Comparison of ENCODE assay signal across 1 fruit fly cellular context in the genomic region with DNA sequence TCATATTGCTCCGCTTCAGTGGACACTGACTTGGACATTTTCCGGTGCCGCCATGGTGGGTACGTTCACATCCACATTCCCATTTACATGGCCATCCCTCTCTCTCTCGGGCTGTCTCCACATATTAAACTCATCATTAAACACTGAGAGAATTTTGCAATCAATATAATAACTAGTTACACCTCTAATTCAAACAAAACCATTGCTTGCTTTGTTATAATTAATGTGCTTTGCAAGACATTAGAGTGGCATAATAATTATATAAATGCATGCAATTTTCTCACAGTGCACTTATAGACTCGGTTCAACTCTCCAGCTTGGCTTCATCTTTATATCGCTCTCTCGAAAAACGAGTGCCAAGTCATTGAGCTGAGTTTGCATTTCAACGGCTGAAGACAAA.
TF ChIP-seq lines count a peak whose summit lies in the region.

No protein-coding gene starts in this region.

TF ChIP-seq in whole organism, embryonic, 481 proteins besides CTCF, POLR2A, EP300 and RAD21 (continued from another document and continues in another):
- no peak for TF ChIP-seq CG2202 (tag; optimal IDR thresholded peaks at IDR 0.05; lab: Kevin White, UChicago)
- TF ChIP-seq Chrac-16 (GFP tag; optimal IDR thresholded peaks at IDR 0.05; lab: Kevin White, UChicago) = peak; percentile 12
- TF ChIP-seq Myb (GFP tag; optimal IDR thresholded peaks at IDR 0.05; lab: Kevin White, UChicago) = no peak
- peak; percentile 3 for TF ChIP-seq en (GFP tag; optimal IDR thresholded peaks at IDR 0.05; lab: Kevin White, UChicago)
- no peak for TF ChIP-seq Dp (GFP tag; optimal IDR thresholded peaks at IDR 0.05; lab: Kevin White, UChicago)
- peak; percentile 67 for TF ChIP-seq CG12391 (tag; optimal IDR thresholded peaks at IDR 0.05; lab: Kevin White, UChicago)
- peak; percentile 77 for TF ChIP-seq sisA (GFP tag; IDR thresholded peaks at IDR 0.05; lab: Robert Waterston, UW)
- TF ChIP-seq amos (GFP tag; IDR thresholded peaks at IDR 0.05; lab: Robert Waterston, UW; ENCODE audit: partially characterized antibody) = no peak
- no peak for TF ChIP-seq Scr (GFP tag; IDR thresholded peaks at IDR 0.05; lab: Robert Waterston, UW; ENCODE audit: partially characterized antibody)
- peak; percentile 20 for TF ChIP-seq disco-r (GFP tag; optimal IDR thresholded peaks at IDR 0.05; lab: Kevin White, UChicago)
- TF ChIP-seq zen (tag; optimal IDR thresholded peaks at IDR 0.05; lab: Kevin White, UChicago) = peak; percentile 46
- no peak for TF ChIP-seq Abd-B (GFP tag; optimal IDR thresholded peaks at IDR 0.05; lab: Kevin White, UChicago)
- TF ChIP-seq Xrp1 (GFP tag; IDR thresholded peaks at IDR 0.05; lab: Robert Waterston, UW) = peak; percentile 80
- no peak for TF ChIP-seq CG4282 (GFP tag; optimal IDR thresholded peaks at IDR 0.05; lab: Kevin White, UChicago)
- no peak for TF ChIP-seq CG10543 (GFP tag; optimal IDR thresholded peaks at IDR 0.05; lab: Kevin White, UChicago)
- no peak for TF ChIP-seq sug (tag; optimal IDR thresholded peaks at IDR 0.05; lab: Kevin White, UChicago)
- TF ChIP-seq mirr (GFP tag; optimal IDR thresholded peaks at IDR 0.05; lab: Kevin White, UChicago) = no peak
- TF ChIP-seq CG17802 (tag; optimal IDR thresholded peaks at IDR 0.05; lab: Kevin White, UChicago) = peak; percentile 29
- TF ChIP-seq Deaf1 (tag; optimal IDR thresholded peaks at IDR 0.05; lab: Kevin White, UChicago) = no peak
- no peak for TF ChIP-seq grn (GFP tag; optimal IDR thresholded peaks at IDR 0.05; lab: Kevin White, UChicago)
- TF ChIP-seq Hmx (GFP tag; optimal IDR thresholded peaks at IDR 0.05; lab: Kevin White, UChicago) = no peak
- TF ChIP-seq CG16863 (GFP tag; optimal IDR thresholded peaks at IDR 0.05; lab: Kevin White, UChicago) = peak; percentile 71
- TF ChIP-seq Sin3A (optimal IDR thresholded peaks at IDR 0.05; lab: Kevin White, UChicago) = no peak
- peak; percentile 54 for TF ChIP-seq CG13624 (GFP tag; optimal IDR thresholded peaks at IDR 0.05; lab: Kevin White, UChicago)
- TF ChIP-seq CG17612 (GFP tag; IDR thresholded peaks at IDR 0.05; lab: Robert Waterston, UW) = no peak
- TF ChIP-seq lilli (GFP tag; optimal IDR thresholded peaks at IDR 0.05; lab: Kevin White, UChicago) = peak; percentile 53
- no peak for TF ChIP-seq mld (GFP tag; IDR thresholded peaks at IDR 0.05; lab: Robert Waterston, UW; ENCODE audit: partially characterized antibody)
- TF ChIP-seq Gug (GFP tag; IDR thresholded peaks at IDR 0.05; lab: Robert Waterston, UW) = peak; percentile 46; the same call in 2 of the 4 replicates
- TF ChIP-seq CG11093 (GFP tag; IDR thresholded peaks at IDR 0.05; lab: Robert Waterston, UW) = no peak; the same call in 2 of the 3 replicates
- peak; percentile 30 for TF ChIP-seq oc (tag; optimal IDR thresholded peaks at IDR 0.05; lab: Kevin White, UChicago)
- peak; percentile 61 for TF ChIP-seq dmrt11E (tag; optimal IDR thresholded peaks at IDR 0.05; lab: Kevin White, UChicago)
- TF ChIP-seq MESR4 (GFP tag; optimal IDR thresholded peaks at IDR 0.05; lab: Kevin White, UChicago) = no peak
- no peak for TF ChIP-seq chinmo (GFP tag; IDR thresholded peaks at IDR 0.05; lab: Robert Waterston, UW; ENCODE audit: partially characterized antibody)
- no peak for TF ChIP-seq CG12769 (tag; optimal IDR thresholded peaks at IDR 0.05; lab: Kevin White, UChicago)
- peak; percentile 38 for TF ChIP-seq caup (GFP tag; optimal IDR thresholded peaks at IDR 0.05; lab: Kevin White, UChicago; ENCODE audit: severe bottlenecking)
- TF ChIP-seq CG17568 (GFP tag; optimal IDR thresholded peaks at IDR 0.05; lab: Kevin White, UChicago) = no peak
- no peak for TF ChIP-seq Dek (tag; optimal IDR thresholded peaks at IDR 0.05; lab: Kevin White, UChicago)
- TF ChIP-seq CG6175 (GFP tag; IDR thresholded peaks at IDR 0.05; lab: Robert Waterston, UW) = peak; percentile 51; the same call in 1 of the 3 replicates
- TF ChIP-seq E2f1 (GFP tag; IDR thresholded peaks at IDR 0.05; lab: Robert Waterston, UW) = peak; percentile 33
- TF ChIP-seq dati (GFP tag; IDR thresholded peaks at IDR 0.05; lab: Robert Waterston, UW) = 0 out of 2 replicates have a peak, but pooled peaks have one; percentile 9
- peak; percentile 44; the same call in 1 of the 2 replicates for TF ChIP-seq sob (GFP tag; IDR thresholded peaks at IDR 0.05; lab: Robert Waterston, UW)
- peak; percentile 7 for TF ChIP-seq zf30C (GFP tag; optimal IDR thresholded peaks at IDR 0.05; lab: Kevin White, UChicago)
- TF ChIP-seq CG15269 (tag; optimal IDR thresholded peaks at IDR 0.05; lab: Kevin White, UChicago) = no peak
- TF ChIP-seq pros (GFP tag; optimal IDR thresholded peaks at IDR 0.05; lab: Kevin White, UChicago) = no peak
- TF ChIP-seq ttk (GFP tag; IDR thresholded peaks at IDR 0.05; lab: Robert Waterston, UW) = peak; percentile 71
- TF ChIP-seq cato (GFP tag; optimal IDR thresholded peaks at IDR 0.05; lab: Kevin White, UChicago; ENCODE audit: borderline replicate concordance) = no peak
- peak; percentile 36 for TF ChIP-seq fu2 (GFP tag; optimal IDR thresholded peaks at IDR 0.05; lab: Kevin White, UChicago)
- peak; percentile 71 for TF ChIP-seq dysf (GFP tag; IDR thresholded peaks at IDR 0.05; lab: Robert Waterston, UW)
- peak; percentile 26 for TF ChIP-seq CG14710 (tag; optimal IDR thresholded peaks at IDR 0.05; lab: Kevin White, UChicago)
- no peak for TF ChIP-seq insv (GFP tag; optimal IDR thresholded peaks at IDR 0.05; lab: Kevin White, UChicago)
- TF ChIP-seq sr (GFP tag; IDR thresholded peaks at IDR 0.05; lab: Robert Waterston, UW) = peak; percentile 27; the same call in 1 of the 3 replicates
- no peak for TF ChIP-seq CG4617 (GFP tag; optimal IDR thresholded peaks at IDR 0.05; lab: Kevin White, UChicago; ENCODE audit: borderline replicate concordance)
- peak; percentile 28 for TF ChIP-seq CG9437 (GFP tag; optimal IDR thresholded peaks at IDR 0.05; lab: Kevin White, UChicago)
- TF ChIP-seq CG11696 (GFP tag; IDR thresholded peaks at IDR 0.05; lab: Robert Waterston, UW) = 0 out of 2 replicates have a peak, but pooled peaks have one; percentile 33
- TF ChIP-seq Max (GFP tag; optimal IDR thresholded peaks at IDR 0.05; lab: Kevin White, UChicago) = peak; percentile 54
- TF ChIP-seq cad (GFP tag; optimal IDR thresholded peaks at IDR 0.05; lab: Kevin White, UChicago) = no peak
- TF ChIP-seq B-H1 (GFP tag; IDR thresholded peaks at IDR 0.05; lab: Robert Waterston, UW) = peak; percentile 58; the same call in 2 of the 3 replicates
- peak; percentile 39 for TF ChIP-seq btn (GFP tag; optimal IDR thresholded peaks at IDR 0.05; lab: Kevin White, UChicago)
- no peak for TF ChIP-seq CG8478 (optimal IDR thresholded peaks at IDR 0.05; lab: Kevin White, UChicago)
- no peak for TF ChIP-seq CG15073 (GFP tag; optimal IDR thresholded peaks at IDR 0.05; lab: Kevin White, UChicago)
- TF ChIP-seq CG31365 (tag; optimal IDR thresholded peaks at IDR 0.05; lab: Kevin White, UChicago) = no peak
- no peak for TF ChIP-seq shn (GFP tag; optimal IDR thresholded peaks at IDR 0.05; lab: Kevin White, UChicago)
- no peak for TF ChIP-seq cas (GFP tag; IDR thresholded peaks at IDR 0.05; lab: Robert Waterston, UW)
- peak; percentile 63 for TF ChIP-seq CG9932 (GFP tag; IDR thresholded peaks at IDR 0.05; lab: Robert Waterston, UW)
- TF ChIP-seq CG17359 (tag; optimal IDR thresholded peaks at IDR 0.05; lab: Kevin White, UChicago) = peak; percentile 77
- TF ChIP-seq sima (GFP tag; optimal IDR thresholded peaks at IDR 0.05; lab: Kevin White, UChicago) = no peak
- no peak for TF ChIP-seq CG12744 (GFP tag; optimal IDR thresholded peaks at IDR 0.05; lab: Kevin White, UChicago)
- TF ChIP-seq Neu2 (GFP tag; optimal IDR thresholded peaks at IDR 0.05; lab: Kevin White, UChicago; ENCODE audit: borderline replicate concordance) = no peak
- peak; percentile 62 for TF ChIP-seq CG12071 (GFP tag; optimal IDR thresholded peaks at IDR 0.05; lab: Kevin White, UChicago)
- TF ChIP-seq CG30431 (GFP tag; optimal IDR thresholded peaks at IDR 0.05; lab: Kevin White, UChicago) = no peak
- TF ChIP-seq Dfd (GFP tag; optimal IDR thresholded peaks at IDR 0.05; lab: Kevin White, UChicago) = no peak
- TF ChIP-seq kni (GFP tag; optimal IDR thresholded peaks at IDR 0.05; lab: Kevin White, UChicago) = no peak
- TF ChIP-seq HmgZ (tag; optimal IDR thresholded peaks at IDR 0.05; lab: Kevin White, UChicago) = peak; percentile 21
- no peak for TF ChIP-seq dan (GFP tag; IDR thresholded peaks at IDR 0.05; lab: Robert Waterston, UW)
- TF ChIP-seq CG9817 (tag; optimal IDR thresholded peaks at IDR 0.05; lab: Kevin White, UChicago) = peak; percentile 39
- no peak for TF ChIP-seq Stat92E (GFP tag; optimal IDR thresholded peaks at IDR 0.05; lab: Kevin White, UChicago)
- no peak for TF ChIP-seq sd (tag; optimal IDR thresholded peaks at IDR 0.05; lab: Kevin White, UChicago)
- peak; percentile 55 for TF ChIP-seq CoRest (tag; optimal IDR thresholded peaks at IDR 0.05; lab: Kevin White, UChicago)
- no peak for TF ChIP-seq Dbx (GFP tag; IDR thresholded peaks at IDR 0.05; lab: Robert Waterston, UW)
- peak; percentile 67 for TF ChIP-seq CG32772 (GFP tag; IDR thresholded peaks at IDR 0.05; lab: Robert Waterston, UW)
- no peak for TF ChIP-seq CG10565 (GFP tag; optimal IDR thresholded peaks at IDR 0.05; lab: Kevin White, UChicago)
- TF ChIP-seq CG15479 (GFP tag; optimal IDR thresholded peaks at IDR 0.05; lab: Kevin White, UChicago) = no peak
- TF ChIP-seq aop (GFP tag; IDR thresholded peaks at IDR 0.05; lab: Robert Waterston, UW) = no peak
- peak; percentile 3 for TF ChIP-seq CG18476 (GFP tag; optimal IDR thresholded peaks at IDR 0.05; lab: Kevin White, UChicago)
- TF ChIP-seq wek (GFP tag; optimal IDR thresholded peaks at IDR 0.05; lab: Kevin White, UChicago) = no peak
- TF ChIP-seq CG10979 (tag; optimal IDR thresholded peaks at IDR 0.05; lab: Kevin White, UChicago) = peak; percentile 66
- peak; percentile 94 for TF ChIP-seq Drgx (GFP tag; IDR thresholded peaks at IDR 0.05; lab: Robert Waterston, UW)
- TF ChIP-seq zfh2 (GFP tag; optimal IDR thresholded peaks at IDR 0.05; lab: Kevin White, UChicago) = no peak
- TF ChIP-seq pum (GFP tag; optimal IDR thresholded peaks at IDR 0.05; lab: Kevin White, UChicago) = peak; percentile 57
- no peak for TF ChIP-seq CG16813 (GFP tag; IDR thresholded peaks at IDR 0.05; lab: Robert Waterston, UW; ENCODE audit: partially characterized antibody)
- TF ChIP-seq CG1529 (GFP tag; optimal IDR thresholded peaks at IDR 0.05; lab: Kevin White, UChicago) = no peak
- no peak for TF ChIP-seq Hand (GFP tag; optimal IDR thresholded peaks at IDR 0.05; lab: Kevin White, UChicago)
- peak; percentile 7 for TF ChIP-seq CG9609 (GFP tag; optimal IDR thresholded peaks at IDR 0.05; lab: Kevin White, UChicago)
- TF ChIP-seq CG1602 (GFP tag; optimal IDR thresholded peaks at IDR 0.05; lab: Kevin White, UChicago) = peak; percentile 30
- TF ChIP-seq jing (GFP tag; optimal IDR thresholded peaks at IDR 0.05; lab: Kevin White, UChicago) = peak; percentile 48
- no peak for TF ChIP-seq z (GFP tag; IDR thresholded peaks at IDR 0.05; lab: Robert Waterston, UW)
- TF ChIP-seq CG17912 (GFP tag; optimal IDR thresholded peaks at IDR 0.05; lab: Kevin White, UChicago) = no peak
- no peak for TF ChIP-seq klu (GFP tag; IDR thresholded peaks at IDR 0.05; lab: Robert Waterston, UW)
- no peak for TF ChIP-seq CG5180 (GFP tag; optimal IDR thresholded peaks at IDR 0.05; lab: Kevin White, UChicago)
- peak; percentile 71 for TF ChIP-seq CG8924 (tag; optimal IDR thresholded peaks at IDR 0.05; lab: Kevin White, UChicago)
- peak; percentile 38 for TF ChIP-seq Camta (GFP tag; optimal IDR thresholded peaks at IDR 0.05; lab: Kevin White, UChicago)
- TF ChIP-seq Kr (GFP tag; optimal IDR thresholded peaks at IDR 0.05; lab: Kevin White, UChicago) = no peak
- TF ChIP-seq org-1 (GFP tag; optimal IDR thresholded peaks at IDR 0.05; lab: Kevin White, UChicago) = peak; percentile 10
- no peak for TF ChIP-seq CG11723 (GFP tag; optimal IDR thresholded peaks at IDR 0.05; lab: Kevin White, UChicago)
- peak; percentile 59 for TF ChIP-seq CG18599 (GFP tag; optimal IDR thresholded peaks at IDR 0.05; lab: Kevin White, UChicago)
- TF ChIP-seq Nf-YB (GFP tag; optimal IDR thresholded peaks at IDR 0.05; lab: Kevin White, UChicago) = no peak
- TF ChIP-seq tna (GFP tag; IDR thresholded peaks at IDR 0.05; lab: Robert Waterston, UW; ENCODE audit: partially characterized antibody) = no peak
- peak; percentile 68 for TF ChIP-seq CG8388 (GFP tag; optimal IDR thresholded peaks at IDR 0.05; lab: Kevin White, UChicago)
- TF ChIP-seq phol (tag; optimal IDR thresholded peaks at IDR 0.05; lab: Kevin White, UChicago) = peak; percentile 62
- TF ChIP-seq CG6683 (GFP tag; optimal IDR thresholded peaks at IDR 0.05; lab: Kevin White, UChicago) = no peak
- TF ChIP-seq Mad (GFP tag; optimal IDR thresholded peaks at IDR 0.05; lab: Kevin White, UChicago) = peak; percentile 28
- TF ChIP-seq ab (GFP tag; optimal IDR thresholded peaks at IDR 0.05; lab: Kevin White, UChicago) = no peak
- peak; percentile 76 for TF ChIP-seq Ptx1 (GFP tag; IDR thresholded peaks at IDR 0.05; lab: Robert Waterston, UW)
- TF ChIP-seq CG4404 (GFP tag; IDR thresholded peaks at IDR 0.05; lab: Robert Waterston, UW) = 0 out of 2 replicates have a peak, but pooled peaks have one; percentile 35
- TF ChIP-seq Lpt (GFP tag; optimal IDR thresholded peaks at IDR 0.05; lab: Kevin White, UChicago) = no peak
- no peak for TF ChIP-seq al (GFP tag; IDR thresholded peaks at IDR 0.05; lab: Robert Waterston, UW)
- TF ChIP-seq row (GFP tag; IDR thresholded peaks at IDR 0.05; lab: Robert Waterston, UW) = peak; percentile 80
- TF ChIP-seq exex (tag; optimal IDR thresholded peaks at IDR 0.05; lab: Kevin White, UChicago) = no peak
- peak; percentile 54 for TF ChIP-seq CG10654 (GFP tag; optimal IDR thresholded peaks at IDR 0.05; lab: Kevin White, UChicago)
- no peak for TF ChIP-seq Ets97D (GFP tag; optimal IDR thresholded peaks at IDR 0.05; lab: Kevin White, UChicago)
- TF ChIP-seq hkb (optimal IDR thresholded peaks at IDR 0.05; lab: Kevin White, UChicago) = no peak
- TF ChIP-seq hkb (GFP tag; IDR thresholded peaks at IDR 0.05; lab: Robert Waterston, UW) = peak; percentile 80
- TF ChIP-seq CrebB (tag; optimal IDR thresholded peaks at IDR 0.05; lab: Kevin White, UChicago) = no peak
- TF ChIP-seq Doc2 (GFP tag; IDR thresholded peaks at IDR 0.05; lab: Robert Waterston, UW) = no peak
- TF ChIP-seq croc (GFP tag; conservative IDR thresholded peaks at IDR 0.05; lab: Robert Waterston, UW) = peak; percentile 27; the same call in 2 of the 3 replicates
- TF ChIP-seq CG34422 (GFP tag; IDR thresholded peaks at IDR 0.05; lab: Robert Waterston, UW) = peak; percentile 57; the same call in 1 of the 3 replicates
- TF ChIP-seq pzg (GFP tag; optimal IDR thresholded peaks at IDR 0.05; lab: Kevin White, UChicago) = no peak
- TF ChIP-seq D19A (tag; optimal IDR thresholded peaks at IDR 0.05; lab: Kevin White, UChicago) = no peak
